Worm (Caenorhabditis elegans): ENCODE results near the gene C26F1.3.

DNA sequence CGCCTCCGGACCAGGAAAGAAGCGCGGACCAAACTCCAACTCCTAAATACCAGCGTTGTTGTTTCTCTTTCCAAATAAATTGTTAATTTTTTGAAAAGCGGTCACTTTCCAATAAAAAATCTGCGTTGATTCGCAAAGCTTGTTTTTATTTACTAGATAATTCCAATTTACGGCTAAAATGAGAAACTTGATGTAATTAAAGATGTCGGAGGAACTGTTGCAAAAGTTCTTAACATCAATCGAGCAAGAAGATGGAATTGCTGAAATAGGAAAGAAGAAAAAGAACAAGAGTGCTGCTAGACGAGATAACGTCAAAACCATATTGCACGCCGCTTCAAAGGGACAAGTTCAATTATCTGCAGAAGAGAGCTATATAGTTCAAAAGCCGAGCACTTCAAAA, at the start of gene C26F1.3:
- TF ChIP-seq die-1 (tag; optimal IDR thresholded peaks at IDR 0.05) (no peak), F37B4.10 (GFP tag; IDR thresholded peaks at IDR 0.05) (no peak), zfh-2 (GFP tag; conservative IDR thresholded peaks at IDR 0.05) (no peak), madf-10 (tag; optimal IDR thresholded peaks at IDR 0.05) (no peak), gei-17 (GFP tag; optimal IDR thresholded peaks at IDR 0.05) (no peak), ztf-22 (GFP tag; optimal IDR thresholded peaks at IDR 0.05) (no peak), nfya-1 (tag; optimal IDR thresholded peaks at IDR 0.05; ENCODE audit: borderline replicate concordance, insufficient read depth) (no peak)

All from whole organism, young adult.